Worm (Caenorhabditis elegans) whole organism, midembryonic: Measurements from ENCODE around the gene ceph-41.

Source experiments
- T22C8.4 ChIP-seq: fragments of 200-800 bp; sonication (Bioruptor generic); IDR thresholded peaks from 2 replicates; pipeline ENCODE4 v1.3.6; 2022; ENCODE audit warnings: missing genetic modification characterization, missing compliant biosample characterization
- flt-1 ChIP-seq: fragments of 200-800 bp; sonication (Bioruptor generic); IDR thresholded peaks from 2 replicates; pipeline ENCODE4 v1.3.6; 2022; ENCODE audit warnings: missing genetic modification characterization, missing compliant biosample characterization
- klf-2 ChIP-seq: fragments of 200-800 bp; sonication (Bioruptor generic); conservative IDR thresholded peaks from 2 replicates; pipeline ENCODE4 v1.3.6; 2022; ENCODE audit warnings: missing genetic modification reagents, missing genetic modification characterization, missing compliant biosample characterization
- med-1 ChIP-seq: sonication (generic microtip); optimal IDR thresholded peaks from 2 replicates; lab custom pipeline; 2017; ENCODE audit warnings: missing genetic modification characterization, mild to moderate bottlenecking, missing compliant biosample characterization, antibody characterized with exemption, missing genetic modification reagents; ENCODE audit not compliant: insufficient read depth
- ref-1 ChIP-seq: fragments of 200-800 bp; sonication (Bioruptor generic); conservative IDR thresholded peaks from 2 replicates; pipeline ENCODE4 v1.3.6; 2022; ENCODE audit warnings: missing genetic modification reagents, missing genetic modification characterization, missing compliant biosample characterization
- tab-1 ChIP-seq: fragments of 200-800 bp; sonication (Bioruptor generic); IDR thresholded peaks from 2 replicates; pipeline ENCODE4 v1.3.6; 2022; ENCODE audit warnings: missing genetic modification characterization, missing compliant biosample characterization
- ztf-23 ChIP-seq: fragments of 200-800 bp; sonication (Bioruptor generic); IDR thresholded peaks from 2 replicates; pipeline ENCODE4 v1.3.6; 2022; ENCODE audit warnings: missing genetic modification reagents, missing genetic modification characterization, missing compliant biosample characterization
- ztf-29 ChIP-seq: fragments of 200-800 bp; sonication (Bioruptor generic); IDR thresholded peaks from 2 replicates; pipeline ENCODE4 v1.3.6; 2022; ENCODE audit warnings: missing genetic modification reagents, missing genetic modification characterization, missing compliant biosample characterization

DNA sequence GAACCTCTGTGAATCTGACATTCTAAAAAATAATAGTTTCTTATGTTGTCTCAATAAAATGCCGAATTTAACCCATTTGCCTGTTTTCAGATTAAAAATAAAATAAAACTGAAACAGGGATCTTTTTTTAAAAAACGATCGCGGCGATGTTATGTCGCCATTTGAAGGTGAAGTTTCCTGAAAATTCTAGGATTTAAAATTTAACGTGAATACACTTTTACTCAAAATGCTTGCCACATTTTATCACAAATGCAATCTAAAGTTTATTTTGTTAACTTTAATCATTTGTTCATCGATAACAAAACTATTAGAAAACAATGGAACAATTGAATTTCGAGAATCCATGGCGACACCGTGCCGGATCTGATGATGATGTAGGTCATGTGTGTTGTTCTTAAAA lies 27.4 kb upstream of the ceph-41 start, which contains the start of gene Y42H9AR.2:
- no peak for TF ChIP-seq ztf-29
- no peak for TF ChIP-seq med-1 (GFP tag; lab: Kevin White, UChicago)
- TF ChIP-seq tab-1: no peak
- no peak for TF ChIP-seq T22C8.4 (GFP tag; lab: Robert Waterston, UW)
- TF ChIP-seq flt-1: no peak
- TF ChIP-seq ref-1: no peak
- TF ChIP-seq klf-2: no peak
- TF ChIP-seq ztf-23: no peak
